Fruit fly (Drosophila melanogaster) whole organism, embryonic: ENCODE data around the gene DCTN6-p27.
A peak's percentile ranks its signal among the peaks of the same experiment; 100 is the strongest.

Experiments
- CG11398 ChIP-seq: fragments of 200-800 bp; sonication (Bioruptor generic); optimal IDR thresholded peaks from 2 replicates; lab custom pipeline; 2016; ENCODE audit warnings: missing biosample characterization, missing genetic modification characterization
- CG11504 ChIP-seq: fragments of 200-800 bp; sonication (Bioruptor generic); optimal IDR thresholded peaks from 3 replicates; lab custom pipeline; 2019; ENCODE audit warnings: missing biosample characterization, mild to moderate bottlenecking, missing genetic modification characterization, moderate library complexity
- CG12236 ChIP-seq: fragments of 200-800 bp; sonication (Bioruptor generic); optimal IDR thresholded peaks from 2 replicates; lab custom pipeline; 2016; ENCODE audit warnings: missing biosample characterization, missing genetic modification characterization
- CG12391 ChIP-seq: fragments of 200-800 bp; sonication (Bioruptor generic); optimal IDR thresholded peaks from 3 replicates; lab custom pipeline; 2018; ENCODE audit warnings: missing biosample characterization, mild to moderate bottlenecking, missing genetic modification characterization, moderate library complexity
- CG15269 ChIP-seq: fragments of 200-800 bp; sonication (Bioruptor generic); optimal IDR thresholded peaks from 2 replicates; lab custom pipeline; 2018; ENCODE audit warnings: missing biosample characterization, mild to moderate bottlenecking, missing genetic modification characterization, moderate library complexity
- CG15479 ChIP-seq: fragments of 200-800 bp; sonication (Bioruptor generic); optimal IDR thresholded peaks from 3 replicates; lab custom pipeline; 2019; ENCODE audit warnings: missing biosample characterization, mild to moderate bottlenecking, missing genetic modification characterization, moderate library complexity
- CG1603 ChIP-seq: fragments of 200-800 bp; sonication (Bioruptor generic); optimal IDR thresholded peaks from 2 replicates; lab custom pipeline; 2019; ENCODE audit warnings: missing biosample characterization, mild to moderate bottlenecking, missing genetic modification characterization, moderate library complexity
- CG17328 ChIP-seq: fragments of 200-800 bp; sonication (Bioruptor generic); IDR thresholded peaks from 2 replicates; pipeline ENCODE4 v1.3.6; 2022; ENCODE audit warnings: missing biosample characterization, missing genetic modification characterization
- CG17361 ChIP-seq: fragments of 200-800 bp; sonication (Bioruptor generic); IDR thresholded peaks from 3 replicates; pipeline ENCODE4 v1.3.6; 2022; ENCODE audit warnings: missing biosample characterization, missing genetic modification characterization
- CG17385 ChIP-seq: fragments of 200-800 bp; sonication (Bioruptor generic); optimal IDR thresholded peaks from 3 replicates; lab custom pipeline; 2018; ENCODE audit warnings: missing biosample characterization, mild to moderate bottlenecking, missing genetic modification characterization
- CG18619 ChIP-seq: fragments of 200-800 bp; sonication (Bioruptor generic); optimal IDR thresholded peaks from 3 replicates; lab custom pipeline; 2017; ENCODE audit warnings: missing biosample characterization, mild to moderate bottlenecking, missing genetic modification characterization
- CG2116 ChIP-seq: fragments of 200-800 bp; sonication (Bioruptor generic); optimal IDR thresholded peaks from 3 replicates; lab custom pipeline; 2018; ENCODE audit warnings: missing biosample characterization, mild to moderate bottlenecking, missing genetic modification characterization
- CG2875 ChIP-seq: fragments of 200-800 bp; sonication (Bioruptor generic); optimal IDR thresholded peaks from 2 replicates; lab custom pipeline; 2017; ENCODE audit warnings: missing biosample characterization, mild to moderate bottlenecking, missing genetic modification characterization, missing genetic modification reagents
- CG30403 ChIP-seq: fragments of 200-800 bp; sonication (Bioruptor generic); optimal IDR thresholded peaks from 3 replicates; lab custom pipeline; 2016; ENCODE audit warnings: missing biosample characterization, missing genetic modification characterization
- CG31365 ChIP-seq: fragments of 200-800 bp; sonication (Bioruptor generic); optimal IDR thresholded peaks from 2 replicates; lab custom pipeline; 2018; ENCODE audit warnings: missing biosample characterization, mild to moderate bottlenecking, missing genetic modification characterization
- CG4404 ChIP-seq: fragments of 200-800 bp; sonication (Bioruptor generic); IDR thresholded peaks from 2 replicates; pipeline ENCODE4 v1.3.6; 2022; ENCODE audit warnings: missing biosample characterization, missing genetic modification characterization
- CG6813 ChIP-seq: fragments of 200-800 bp; sonication (Bioruptor generic); optimal IDR thresholded peaks from 2 replicates; lab custom pipeline; 2017; ENCODE audit warnings: missing biosample characterization, missing genetic modification characterization, mild to moderate bottlenecking, moderate library complexity, missing genetic modification reagents
- CG7271 ChIP-seq: fragments of 200-800 bp; sonication (Bioruptor generic); optimal IDR thresholded peaks from 2 replicates; lab custom pipeline; 2018; ENCODE audit warnings: missing biosample characterization, mild to moderate bottlenecking, missing genetic modification characterization, moderate library complexity
- CG7963 ChIP-seq: fragments of 200-800 bp; sonication (Bioruptor generic); IDR thresholded peaks from 3 replicates; pipeline ENCODE4 v1.3.6; 2022; ENCODE audit warnings: missing biosample characterization, missing genetic modification characterization; ENCODE audit not compliant: partially characterized antibody
- CG8388 ChIP-seq: fragments of 200-800 bp; sonication (Bioruptor generic); optimal IDR thresholded peaks from 2 replicates; lab custom pipeline; 2019; ENCODE audit warnings: missing biosample characterization, mild to moderate bottlenecking, missing genetic modification characterization, moderate library complexity
- CG8924 ChIP-seq: fragments of 200-800 bp; optimal IDR thresholded peaks from 3 replicates; lab custom pipeline; 2019; ENCODE audit warnings: missing biosample characterization, mild to moderate bottlenecking, missing genetic modification characterization, moderate library complexity
- Chrac-16 ChIP-seq: fragments of 200-800 bp; sonication (Bioruptor generic); optimal IDR thresholded peaks from 3 replicates; lab custom pipeline; 2016; ENCODE audit warnings: missing biosample characterization, missing genetic modification characterization
- D19A ChIP-seq: fragments of 200-800 bp; optimal IDR thresholded peaks from 3 replicates; lab custom pipeline; 2019; ENCODE audit warnings: missing biosample characterization, mild to moderate bottlenecking, missing genetic modification characterization, moderate library complexity
- Dll ChIP-seq: fragments of 200-800 bp; sonication (Bioruptor generic); IDR thresholded peaks from 4 replicates; pipeline ENCODE4 v1.3.6; 2022; ENCODE audit warnings: missing biosample characterization, missing genetic modification characterization; ENCODE audit not compliant: partially characterized antibody
- Doc3 ChIP-seq: fragments of 200-800 bp; sonication (Bioruptor generic); IDR thresholded peaks from 3 replicates; pipeline ENCODE4 v1.3.6; 2022; ENCODE audit warnings: missing biosample characterization, missing genetic modification characterization; ENCODE audit not compliant: partially characterized antibody
- Drgx ChIP-seq: fragments of 200-800 bp; sonication (Bioruptor generic); IDR thresholded peaks from 2 replicates; pipeline ENCODE4 v1.3.6; 2022; ENCODE audit warnings: missing biosample characterization, missing genetic modification characterization
- Hmr ChIP-seq: fragments of 200-800 bp; sonication (Bioruptor generic); optimal IDR thresholded peaks from 3 replicates; lab custom pipeline; 2017; ENCODE audit warnings: mild to moderate bottlenecking, missing biosample characterization, missing genetic modification reagents, missing genetic modification characterization
- Med ChIP-seq: fragments of 200-800 bp; sonication (Bioruptor generic); peaks from one replicate; lab custom pipeline; 2016; ENCODE audit warnings: missing biosample characterization, missing genetic modification characterization, mild to moderate bottlenecking, inconsistent platforms, moderate library complexity
- Pdp1 ChIP-seq, 2 experiments: fragments of 200-800 bp; sonication (Bioruptor generic); optimal IDR thresholded peaks; 3 replicates each; lab custom pipeline; 2016; ENCODE audit warnings: missing biosample characterization in 2 of 2, missing genetic modification characterization in 2 of 2, mild to moderate bottlenecking in 1 of 2, moderate library complexity in 1 of 2
- Stat92E ChIP-seq, 3 experiments: fragments of >200 bp in 2 of 3; fragments of 200-800 bp in 1 of 3; sonication (Bioruptor generic) in 1 of 3; optimal IDR thresholded peaks; 2 replicates each; lab custom pipeline; 2017 to 2019; ENCODE audit warnings: missing biosample characterization in 3 of 3, missing genetic modification characterization in 3 of 3, mild to moderate bottlenecking in 1 of 3, moderate library complexity in 1 of 3
- ab ChIP-seq: fragments of 200-800 bp; sonication (Bioruptor generic); optimal IDR thresholded peaks from 2 replicates; lab custom pipeline; 2016; ENCODE audit warnings: missing biosample characterization, missing genetic modification characterization
- cad ChIP-seq: fragments of >200 bp; optimal IDR thresholded peaks from 2 replicates; lab custom pipeline; 2017; ENCODE audit warnings: missing biosample characterization, missing genetic modification characterization
- cas ChIP-seq: fragments of 200-800 bp; sonication (Bioruptor generic); IDR thresholded peaks from 2 replicates; pipeline ENCODE4 v1.3.6; 2022; ENCODE audit warnings: missing biosample characterization, missing genetic modification characterization
- chinmo ChIP-seq: fragments of 200-800 bp; sonication (Bioruptor generic); IDR thresholded peaks from 4 replicates; pipeline ENCODE4 v1.3.6; 2022; ENCODE audit warnings: missing biosample characterization, missing genetic modification characterization; ENCODE audit not compliant: partially characterized antibody
- fd102C ChIP-seq: fragments of 200-800 bp; sonication (Bioruptor generic); optimal IDR thresholded peaks from 2 replicates; lab custom pipeline; 2018; ENCODE audit warnings: missing biosample characterization, mild to moderate bottlenecking, missing genetic modification characterization, moderate library complexity
- gsb-n ChIP-seq: fragments of 200-800 bp; sonication (Bioruptor generic); optimal IDR thresholded peaks from 3 replicates; lab custom pipeline; 2018; ENCODE audit warnings: missing biosample characterization, mild to moderate bottlenecking, missing genetic modification characterization
- ham ChIP-seq: fragments of 200-800 bp; sonication (Bioruptor generic); IDR thresholded peaks from 2 replicates; pipeline ENCODE4 v1.3.6; 2022; ENCODE audit warnings: missing biosample characterization, missing genetic modification characterization
- hth ChIP-seq: fragments of >200 bp; optimal IDR thresholded peaks from 2 replicates; lab custom pipeline; 2017; ENCODE audit warnings: inconsistent platforms
- kni ChIP-seq: fragments of 200-800 bp; sonication (Bioruptor generic); optimal IDR thresholded peaks from 3 replicates; lab custom pipeline; 2017; ENCODE audit warnings: mild to moderate bottlenecking, missing biosample characterization, missing genetic modification reagents, missing genetic modification characterization
- nom ChIP-seq: fragments of 200-800 bp; sonication (Bioruptor generic); optimal IDR thresholded peaks from 2 replicates; lab custom pipeline; 2017; ENCODE audit warnings: missing biosample characterization, missing genetic modification characterization, mild to moderate bottlenecking, moderate library complexity, missing genetic modification reagents
- pan ChIP-seq, 4 experiments: fragments of >200 bp in 3 of 4; fragments of 200-800 bp in 1 of 4; sonication (Bioruptor generic) in 1 of 4; optimal IDR thresholded peaks in 3 of 4; IDR thresholded peaks in 1 of 4; 2 replicates each; pipeline versions ENCODE4 v1.3.6 to Lab custom; 2017 to 2022; ENCODE audit warnings: missing biosample characterization in 2 of 4, missing genetic modification characterization in 2 of 4, mixed read lengths in 1 of 4
- psq ChIP-seq: fragments of 200-800 bp; sonication (Bioruptor generic); optimal IDR thresholded peaks from 2 replicates; lab custom pipeline; 2017; ENCODE audit warnings: missing biosample characterization, missing genetic modification characterization
- row ChIP-seq: fragments of 200-800 bp; sonication (Bioruptor generic); IDR thresholded peaks from 3 replicates; pipeline ENCODE4 v1.3.6; 2022; ENCODE audit warnings: missing biosample characterization, missing genetic modification characterization
- sc ChIP-seq, 3 experiments: fragments of >200 bp in 2 of 3; fragments of 200-800 bp in 1 of 3; sonication (Bioruptor generic) in 1 of 3; optimal IDR thresholded peaks; 2 replicates in 2 of 3; 3 replicates in 1 of 3; lab custom pipeline; 2017; ENCODE audit warnings: mild to moderate bottlenecking in 1 of 3, missing biosample characterization in 1 of 3, missing genetic modification characterization in 1 of 3, missing genetic modification reagents in 1 of 3
- schlank ChIP-seq: fragments of 200-800 bp; sonication (Bioruptor generic); optimal IDR thresholded peaks from 2 replicates; lab custom pipeline; 2018; ENCODE audit warnings: missing biosample characterization, mild to moderate bottlenecking, missing genetic modification characterization
- slou ChIP-seq: fragments of 200-800 bp; sonication (Bioruptor generic); optimal IDR thresholded peaks from 3 replicates; lab custom pipeline; 2016; ENCODE audit warnings: missing biosample characterization, missing genetic modification characterization
- unpg ChIP-seq: fragments of 200-800 bp; sonication (Bioruptor generic); optimal IDR thresholded peaks from 3 replicates; lab custom pipeline; 2018; ENCODE audit warnings: missing biosample characterization, mild to moderate bottlenecking, missing genetic modification characterization, moderate library complexity
- zfh2 ChIP-seq: fragments of 200-800 bp; sonication (Bioruptor generic); optimal IDR thresholded peaks from 2 replicates; lab custom pipeline; 2016; ENCODE audit warnings: missing biosample characterization, missing genetic modification characterization

Gene DCTN6-p27

dm6 chr2L:19136735-19137134 is 4.6 kb downstream of the DCTN6-p27 start (continued):
- TF ChIP-seq CG4404 (GFP tag; lab: Robert Waterston, UW) (peak; percentile 50; the same call in 1 of the 2 replicates), CG8924 (tag; lab: Kevin White, UChicago) (peak; percentile 39), CG17361 (no peak), CG15479 (GFP tag; lab: Kevin White, UChicago) (no peak), CG6813 (no peak), ham (GFP tag; lab: Robert Waterston, UW) (no peak), CG30403 (GFP tag; lab: Kevin White, UChicago) (peak; percentile 2), Doc3 (GFP tag; lab: Robert Waterston, UW) (no peak), cas (GFP tag; lab: Robert Waterston, UW) (no peak), CG8388 (peak; percentile 58), hth (lab: Kevin White, UChicago) (no peak), CG15269 (tag; lab: Kevin White, UChicago) (no peak), CG31365 (tag; lab: Kevin White, UChicago) (no peak), Chrac-16 (peak; percentile 49), chinmo (GFP tag; lab: Robert Waterston, UW) (0 out of 4 replicates have a peak, but pooled peaks have one; percentile 33), CG12391 (tag; lab: Kevin White, UChicago) (peak; percentile 61), CG7963 (GFP tag; lab: Robert Waterston, UW) (no peak), CG12236 (GFP tag; lab: Kevin White, UChicago) (no peak), row (peak; percentile 40; the same call in 1 of the 3 replicates), CG17328 (GFP tag; lab: Robert Waterston, UW) (0 out of 2 replicates have a peak, but pooled peaks have one; percentile 37), slou (no peak), unpg (GFP tag; lab: Kevin White, UChicago) (peak; percentile 37), CG11398 (no peak), CG2875 (peak; percentile 25), ab (GFP tag; lab: Kevin White, UChicago) (no peak), D19A (tag; lab: Kevin White, UChicago) (peak; percentile 50), Hmr (no peak), nom (peak; percentile 88), kni (peak; percentile 3), Med (GFP tag; lab: Kevin White, UChicago) (no peak), CG17385 (no peak), fd102C (GFP tag; lab: Kevin White, UChicago) (peak; percentile 44), CG2116 (GFP tag; lab: Kevin White, UChicago) (no peak), cad (peak; percentile 21), sc (optimal IDR thresholded peaks at IDR 0.05; lab: Kevin White, UChicago) (no peak), sc (GFP tag; optimal IDR thresholded peaks at IDR 0.05; lab: Kevin White, UChicago) (no peak), CG18619 (GFP tag; lab: Kevin White, UChicago) (no peak), CG1603 (peak; percentile 37), psq (peak; percentile 71), schlank (tag; lab: Kevin White, UChicago) (no peak), gsb-n (peak; percentile 42), Dll (GFP tag; lab: Robert Waterston, UW) (no peak), zfh2 (GFP tag; lab: Kevin White, UChicago) (no peak), Pdp1 (GFP tag; optimal IDR thresholded peaks at IDR 0.05; lab: Kevin White, UChicago) (peak in 1 of 2 experiments; percentile 14), Stat92E (GFP tag; optimal IDR thresholded peaks at IDR 0.05; lab: Kevin White, UChicago) (no peak), pan (optimal IDR thresholded peaks at IDR 0.05; lab: Kevin White, UChicago) (no peak), pan (GFP tag; optimal IDR thresholded peaks at IDR 0.05 in 1 of 2, IDR thresholded peaks at IDR 0.05 in 1 of 2) (no peak), Drgx (GFP tag; lab: Robert Waterston, UW) (peak; percentile 49), CG7271 (no peak), CG11504 (peak; percentile 0)
